Fruit fly (Drosophila melanogaster): ENCODE measurements around the gene CG13712.
A peak's percentile ranks its signal among the peaks of the same experiment; 100 is the strongest.

The CG13712 gene

dm6 chr3L:4748053-4748452 is 38.4 kb upstream of the CG13712 start:
- TF ChIP-seq CG15011 (GFP tag; optimal IDR thresholded peaks at IDR 0.05) (no peak), Ets65A (GFP tag) (no peak), PHDP (tag; optimal IDR thresholded peaks at IDR 0.05) (peak; percentile 29), fu2 (GFP tag; optimal IDR thresholded peaks at IDR 0.05) (no peak), CG12659 (GFP tag; optimal IDR thresholded peaks at IDR 0.05) (no peak), CG4730 (GFP tag; IDR thresholded peaks at IDR 0.05) (no peak), CG2678 (tag; optimal IDR thresholded peaks at IDR 0.05) (peak; percentile 16), Sox102F (GFP tag; optimal IDR thresholded peaks at IDR 0.05) (peak; percentile 9), CG18619 (GFP tag; optimal IDR thresholded peaks at IDR 0.05) (no peak), tap (tag; optimal IDR thresholded peaks at IDR 0.05) (peak; percentile 20), Eip74EF (GFP tag; optimal IDR thresholded peaks at IDR 0.05) (peak in 1 of 2 experiments; percentile 70), CG1603 (tag; optimal IDR thresholded peaks at IDR 0.05) (peak; percentile 36), bsh (GFP tag; optimal IDR thresholded peaks at IDR 0.05) (peak in 1 of 2 experiments; percentile 16), gem (tag; optimal IDR thresholded peaks at IDR 0.05) (peak; percentile 23), dmrt11E (tag; optimal IDR thresholded peaks at IDR 0.05) (peak; percentile 4), Asciz (GFP tag; optimal IDR thresholded peaks at IDR 0.05) (peak; percentile 8), sens (GFP tag) (peak; percentile 66)

dm6 chr3L:4747119-4747851 is 37.6 kb upstream of the CG13712 start:
- no peak for TF ChIP-seq Blimp-1 (GFP tag; optimal IDR thresholded peaks at IDR 0.05)
- TF ChIP-seq CG34376 (GFP tag; optimal IDR thresholded peaks at IDR 0.05) = no peak
- peak; percentile 35 for TF ChIP-seq oc (tag; optimal IDR thresholded peaks at IDR 0.05)
- TF ChIP-seq Vsx1 (GFP tag; optimal IDR thresholded peaks at IDR 0.05) = no peak
- TF ChIP-seq ftz-f1 (GFP tag; optimal IDR thresholded peaks at IDR 0.05) = peak; percentile 18
- TF ChIP-seq sd (tag; optimal IDR thresholded peaks at IDR 0.05) = peak; percentile 43
- TF ChIP-seq run (tag; optimal IDR thresholded peaks at IDR 0.05) = no peak
- no peak for TF ChIP-seq lbe (GFP tag; optimal IDR thresholded peaks at IDR 0.05)
- no peak for TF ChIP-seq CG12236 (GFP tag; optimal IDR thresholded peaks at IDR 0.05)
- TF ChIP-seq ro (GFP tag; IDR thresholded peaks at IDR 0.05) = no peak
- TF ChIP-seq NFAT (GFP tag; IDR thresholded peaks at IDR 0.05) = peak; percentile 3; the same call in 1 of the 2 replicates
- 0 out of 3 replicates have a peak, but pooled peaks have one; percentile 19 for TF ChIP-seq ci (GFP tag; IDR thresholded peaks at IDR 0.05)
- no peak for TF ChIP-seq Doc2 (GFP tag; IDR thresholded peaks at IDR 0.05)
- 0 out of 3 replicates have a peak, but pooled peaks have one; percentile 29 for TF ChIP-seq Dbx (GFP tag; IDR thresholded peaks at IDR 0.05)
- TF ChIP-seq bbx (GFP tag; IDR thresholded peaks at IDR 0.05; ENCODE audit: partially characterized antibody) = no peak
- 0 out of 2 replicates have a peak, but pooled peaks have one; percentile 7 for TF ChIP-seq CG14441 (GFP tag; IDR thresholded peaks at IDR 0.05)
- no peak for TF ChIP-seq Hmr (GFP tag; optimal IDR thresholded peaks at IDR 0.05)
- TF ChIP-seq CG13894 (tag; optimal IDR thresholded peaks at IDR 0.05) = peak; percentile 7
- peak; percentile 4 for TF ChIP-seq CG10979 (tag; optimal IDR thresholded peaks at IDR 0.05)
- peak; percentile 61 for TF ChIP-seq Ets65A (GFP tag)
- peak; percentile 56 for TF ChIP-seq cwo (GFP tag; optimal IDR thresholded peaks at IDR 0.05)
- TF ChIP-seq CG10431 (GFP tag; optimal IDR thresholded peaks at IDR 0.05) = no peak
- TF ChIP-seq crol (GFP tag; IDR thresholded peaks at IDR 0.05) = peak; percentile 94
- TF ChIP-seq CG3065 (GFP tag; optimal IDR thresholded peaks at IDR 0.05) = no peak
- peak; percentile 55 for TF ChIP-seq Med (GFP tag)
- TF ChIP-seq pfk (GFP tag; optimal IDR thresholded peaks at IDR 0.05) = peak; percentile 14
- TF ChIP-seq Dfd (GFP tag; optimal IDR thresholded peaks at IDR 0.05) = no peak
- TF ChIP-seq GATAe (GFP tag; conservative IDR thresholded peaks at IDR 0.05) = 0 out of 2 replicates have a peak, but pooled peaks have one; percentile 9
- peak; percentile 24 for TF ChIP-seq CG11504 (tag; optimal IDR thresholded peaks at IDR 0.05)
- peak; percentile 83 for TF ChIP-seq CG12769 (tag; optimal IDR thresholded peaks at IDR 0.05)
- TF ChIP-seq sens (GFP tag) = peak; percentile 84
- no peak for TF ChIP-seq CG10366 (GFP tag; IDR thresholded peaks at IDR 0.05)
- TF ChIP-seq Xbp1 (GFP tag; optimal IDR thresholded peaks at IDR 0.05) = no peak

Data from whole organism, embryonic.